Worm (Caenorhabditis elegans): Measurements from ENCODE around the gene lis-1.

Gene lis-1

DNA sequence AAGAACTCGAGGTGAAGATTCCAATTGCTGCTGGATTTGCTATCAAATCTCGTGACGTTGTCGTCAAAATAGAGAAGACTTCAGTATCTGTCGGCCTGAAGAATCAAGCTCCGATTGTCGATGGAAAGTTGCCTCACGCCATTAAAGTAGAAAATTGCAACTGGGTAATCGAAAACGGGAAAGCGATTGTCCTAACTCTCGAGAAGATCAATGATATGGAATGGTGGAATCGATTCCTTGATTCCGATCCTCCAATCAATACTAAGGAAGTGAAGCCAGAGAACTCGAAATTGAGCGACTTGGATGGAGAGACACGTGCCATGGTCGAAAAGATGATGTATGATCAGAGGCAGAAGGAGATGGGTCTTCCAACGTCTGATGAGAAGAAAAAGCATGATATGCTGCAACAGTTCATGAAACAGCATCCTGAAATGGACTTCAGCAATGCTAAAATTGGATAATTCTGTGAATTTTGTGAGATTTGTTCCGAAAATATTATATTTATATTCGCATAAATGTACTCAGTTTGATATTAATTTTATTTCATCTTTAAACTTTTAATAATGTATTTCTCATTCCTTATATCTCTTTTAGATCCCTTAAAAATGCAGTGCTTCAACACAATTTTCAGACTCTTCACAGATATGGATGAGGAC is 34.3 kb downstream of the lis-1 start, which contains the start of gene dro-1:
Gene dro-1, plus strand, starts transcription at position 606 of the 656 bp plus-strand sequence.
- TF ChIP-seq fkh-10 (GFP tag; optimal IDR thresholded peaks at IDR 0.05) (no peak), elt-3 (tag; optimal IDR thresholded peaks at IDR 0.05) (no peak), elt-1 (tag; optimal IDR thresholded peaks at IDR 0.05) (no peak), mml-1 (tag; optimal IDR thresholded peaks at IDR 0.05) (no peak), pqm-1 (tag; optimal IDR thresholded peaks at IDR 0.05) (no peak), mdl-1 (tag; optimal IDR thresholded peaks at IDR 0.05) (no peak), skn-1 (tag; optimal IDR thresholded peaks at IDR 0.05) (no peak), elt-2 (tag; optimal IDR thresholded peaks at IDR 0.05) (no peak), nhr-67 (tag; optimal IDR thresholded peaks at IDR 0.05) (no peak), ztf-4 (tag; optimal IDR thresholded peaks at IDR 0.05) (no peak), nfya-1 (tag; optimal IDR thresholded peaks at IDR 0.05; ENCODE audit: insufficient read depth) (no peak), ceh-9 (tag; optimal IDR thresholded peaks at IDR 0.05) (no peak)

DNA sequence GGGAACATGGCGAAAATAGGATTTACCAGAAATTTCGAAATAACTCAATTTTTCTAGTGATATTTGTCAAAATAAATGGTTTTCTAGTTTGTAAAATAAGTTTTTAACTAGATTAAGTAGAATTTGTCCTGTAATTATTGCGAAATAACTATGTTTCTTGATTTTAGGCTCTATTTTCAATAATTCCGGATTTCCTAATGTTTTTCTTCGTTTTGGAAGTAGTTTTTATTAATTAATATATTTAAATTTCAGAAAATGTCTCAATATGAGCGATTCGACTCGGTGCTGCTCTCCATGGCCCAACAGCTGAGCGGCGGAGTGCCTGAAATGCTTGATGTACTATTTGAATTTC is 35.3 kb downstream of the lis-1 start, which contains the start of gene nud-1:
Gene nud-1, plus strand, starts transcription at position 253 of the 352 bp plus-strand sequence.
- no peak for TF ChIP-seq daf-12 (tag; optimal IDR thresholded peaks at IDR 0.05)
- no peak for TF ChIP-seq elt-2 (tag; optimal IDR thresholded peaks at IDR 0.05)
- TF ChIP-seq unc-39 (tag; optimal IDR thresholded peaks at IDR 0.05), result no peak
- no peak for TF ChIP-seq nhr-25 (tag; optimal IDR thresholded peaks at IDR 0.05)
- no peak for TF ChIP-seq ztf-4 (tag; optimal IDR thresholded peaks at IDR 0.05)
- no peak for TF ChIP-seq fkh-10 (GFP tag; optimal IDR thresholded peaks at IDR 0.05)
- no peak for TF ChIP-seq fkh-2 (tag; optimal IDR thresholded peaks at IDR 0.05)
- TF ChIP-seq tbx-2 (tag; optimal IDR thresholded peaks at IDR 0.05), result no peak
- TF ChIP-seq ceh-28 (tag; optimal IDR thresholded peaks at IDR 0.05), result no peak
- no peak for TF ChIP-seq sea-2 (GFP tag; optimal IDR thresholded peaks at IDR 0.05)
- no peak for TF ChIP-seq nhr-28 (tag; optimal IDR thresholded peaks at IDR 0.05)
- no peak for TF ChIP-seq zag-1 (tag; optimal IDR thresholded peaks at IDR 0.05)
- no peak for TF ChIP-seq elt-1 (tag; optimal IDR thresholded peaks at IDR 0.05)
- no peak for TF ChIP-seq elt-3 (tag; optimal IDR thresholded peaks at IDR 0.05)
- TF ChIP-seq lsy-12 (tag; optimal IDR thresholded peaks at IDR 0.05), result no peak
- no peak for TF ChIP-seq ceh-82 (tag; optimal IDR thresholded peaks at IDR 0.05)
- no peak for TF ChIP-seq egl-27 (tag; optimal IDR thresholded peaks at IDR 0.05)

DNA sequence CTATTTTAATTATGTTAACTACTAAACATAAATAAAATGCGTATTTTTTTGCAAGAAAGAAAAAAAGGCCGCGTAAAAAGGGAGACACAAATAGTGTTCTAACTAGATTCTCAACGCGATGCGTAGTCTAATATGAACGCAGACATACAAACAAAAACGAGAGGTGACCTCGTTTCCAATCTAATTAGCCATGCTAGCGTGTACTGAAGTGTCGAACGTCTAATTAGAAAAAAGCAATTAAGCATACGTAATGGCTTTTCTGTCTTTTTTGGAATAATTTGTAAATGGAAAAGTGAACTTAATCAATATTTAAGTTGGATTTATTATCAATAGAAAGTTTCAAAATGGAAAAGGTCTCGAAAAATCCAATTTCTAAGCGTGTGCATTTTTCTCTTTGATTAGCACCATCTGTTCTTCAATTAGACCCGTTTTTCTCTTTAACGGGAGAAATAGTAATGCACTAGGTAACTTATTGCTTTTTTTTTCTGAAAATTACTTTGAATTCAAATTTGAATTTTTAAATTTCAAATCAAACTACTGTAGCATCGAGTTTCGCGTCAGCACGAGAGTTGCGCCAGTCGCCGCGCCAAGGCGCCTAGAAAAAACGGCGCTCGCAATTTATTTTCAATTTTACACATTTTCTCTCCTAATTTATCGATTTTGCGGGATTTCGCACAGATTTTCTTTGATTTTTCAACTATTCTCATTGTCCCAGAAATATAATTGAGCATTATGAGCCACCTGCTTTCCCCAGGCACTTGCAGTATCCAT is 35.8 kb downstream of the lis-1 start:
- peak; percentile 10 for TF ChIP-seq elt-2 (tag; optimal IDR thresholded peaks at IDR 0.05)
- TF ChIP-seq lin-15B (tag; optimal IDR thresholded peaks at IDR 0.05), result peak; percentile 9
- no peak for TF ChIP-seq fkh-10 (GFP tag; optimal IDR thresholded peaks at IDR 0.05)
- TF ChIP-seq hmg-11 (tag; optimal IDR thresholded peaks at IDR 0.05), result peak; percentile 23
- no peak for TF ChIP-seq unc-62 (GFP tag; optimal IDR thresholded peaks at IDR 0.05)
- TF ChIP-seq nfya-1 (tag; optimal IDR thresholded peaks at IDR 0.05; ENCODE audit: insufficient read depth), result peak; percentile 42

DNA sequence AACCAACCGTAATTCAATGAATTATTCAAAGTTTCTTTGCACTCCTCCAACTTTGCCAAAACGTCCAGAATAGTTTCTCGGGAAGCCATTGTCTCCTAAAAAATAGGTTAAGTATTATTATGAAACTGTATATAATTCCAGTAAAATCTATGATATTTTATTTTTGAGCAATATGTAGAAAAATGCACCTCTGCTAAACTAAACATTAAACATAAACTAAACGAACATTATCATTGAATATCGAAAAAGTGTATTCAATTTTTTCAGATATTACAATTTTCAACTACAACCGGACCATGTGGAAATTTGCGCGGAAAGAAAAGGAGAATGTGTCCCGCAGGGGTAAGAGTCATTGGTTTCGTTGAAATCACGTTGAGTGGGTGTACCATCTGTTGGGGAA is 36.8 kb downstream of the lis-1 start, which contains the start of gene F53A2.3:
Gene F53A2.3, minus strand, starts transcription at position 101 of the 400 bp plus-strand sequence.
- TF ChIP-seq R02D3.7 (tag; optimal IDR thresholded peaks at IDR 0.05) (no peak), nhr-237 (tag; optimal IDR thresholded peaks at IDR 0.05) (no peak), fkh-10 (GFP tag; optimal IDR thresholded peaks at IDR 0.05) (no peak), egl-27 (tag; optimal IDR thresholded peaks at IDR 0.05) (no peak), lin-39 (tag; optimal IDR thresholded peaks at IDR 0.05) (no peak), fkh-2 (tag; optimal IDR thresholded peaks at IDR 0.05) (no peak), ceh-9 (tag; optimal IDR thresholded peaks at IDR 0.05) (no peak), eor-1 (tag; optimal IDR thresholded peaks at IDR 0.05) (no peak), nhr-43 (tag; optimal IDR thresholded peaks at IDR 0.05; ENCODE audit: poor library complexity, severe bottlenecking) (no peak), elt-1 (tag; optimal IDR thresholded peaks at IDR 0.05) (no peak), unc-39 (tag; optimal IDR thresholded peaks at IDR 0.05) (no peak), zag-1 (tag; optimal IDR thresholded peaks at IDR 0.05) (no peak), nhr-76 (tag; optimal IDR thresholded peaks at IDR 0.05) (no peak), sea-2 (GFP tag; optimal IDR thresholded peaks at IDR 0.05) (no peak), nhr-25 (tag; optimal IDR thresholded peaks at IDR 0.05) (no peak)
